Worm (Caenorhabditis elegans) whole organism, L3 larva: Measurements from ENCODE around the gene R13H4.6.

Experiments
- R02D3.7 ChIP-seq: fragments of 150-350 bp; optimal IDR thresholded peaks from 2 replicates; lab custom pipeline; 2014; ENCODE audit warnings: missing biosample characterization, missing genetic modification characterization
- ZK546.5 ChIP-seq: sonication (generic microtip); optimal IDR thresholded peaks from 2 replicates; lab custom pipeline; 2017; ENCODE audit warnings: missing biosample characterization, missing genetic modification characterization
- aly-2 ChIP-seq: fragments of 150-350 bp; optimal IDR thresholded peaks from 2 replicates; lab custom pipeline; 2014; ENCODE audit warnings: missing biosample characterization, missing genetic modification characterization
- ceh-16 ChIP-seq: sonication (generic microtip); optimal IDR thresholded peaks from 2 replicates; lab custom pipeline; 2017; ENCODE audit warnings: missing biosample characterization, missing genetic modification characterization
- ceh-28 ChIP-seq: fragments of 150-350 bp; optimal IDR thresholded peaks from 2 replicates; lab custom pipeline; 2014; ENCODE audit warnings: missing biosample characterization, missing genetic modification reagents, missing genetic modification characterization
- ceh-9 ChIP-seq: sonication (generic microtip); optimal IDR thresholded peaks from 2 replicates; lab custom pipeline; 2018; ENCODE audit warnings: missing biosample characterization, missing genetic modification characterization
- daf-12 ChIP-seq: fragments of 150-350 bp; optimal IDR thresholded peaks from 2 replicates; lab custom pipeline; 2014; ENCODE audit warnings: missing biosample characterization, missing genetic modification reagents, missing genetic modification characterization
- egl-27 ChIP-seq: sonication (generic microtip); optimal IDR thresholded peaks from 4 replicates; lab custom pipeline; 2017; ENCODE audit warnings: missing biosample characterization, missing genetic modification reagents, missing genetic modification characterization
- egl-5 ChIP-seq: fragments of 150-350 bp; optimal IDR thresholded peaks from 2 replicates; lab custom pipeline; 2017; ENCODE audit warnings: missing biosample characterization, missing genetic modification reagents, missing genetic modification characterization, inconsistent platforms
- elt-1 ChIP-seq: fragments of 150-350 bp; optimal IDR thresholded peaks from 2 replicates; lab custom pipeline; 2014; ENCODE audit warnings: missing biosample characterization, missing genetic modification characterization
- elt-2 ChIP-seq: sonication (generic microtip); optimal IDR thresholded peaks from 2 replicates; lab custom pipeline; 2016; ENCODE audit warnings: missing genetic modification reagents, mild to moderate bottlenecking, missing genetic modification characterization, missing compliant biosample characterization
- elt-3 ChIP-seq, 3 experiments: fragments of 150-350 bp in 1 of 3; sonication (generic microtip) in 2 of 3; optimal IDR thresholded peaks; 2 replicates in 2 of 3; 4 replicates in 1 of 3; lab custom pipeline; 2014 to 2017; ENCODE audit warnings: missing biosample characterization in 3 of 3, missing genetic modification characterization in 3 of 3
- eor-1 ChIP-seq, 2 experiments: fragments of 150-350 bp; optimal IDR thresholded peaks; 2 replicates each; lab custom pipeline; 2014 to 2018; ENCODE audit warnings: missing biosample characterization in 2 of 2, missing genetic modification characterization in 2 of 2
- fkh-10 ChIP-seq: sonication (generic microtip); optimal IDR thresholded peaks from 2 replicates; lab custom pipeline; 2017; ENCODE audit warnings: missing biosample characterization, missing genetic modification reagents, missing genetic modification characterization
- fkh-2 ChIP-seq: fragments of 150-350 bp; optimal IDR thresholded peaks from 2 replicates; lab custom pipeline; 2014; ENCODE audit warnings: missing biosample characterization, missing genetic modification reagents, missing genetic modification characterization
- jun-1 ChIP-seq: fragments of 150-350 bp; optimal IDR thresholded peaks from 2 replicates; lab custom pipeline; 2014; ENCODE audit warnings: missing biosample characterization, missing genetic modification reagents, missing genetic modification characterization
- lin-15B ChIP-seq: fragments of 150-350 bp; optimal IDR thresholded peaks from 2 replicates; lab custom pipeline; 2014; ENCODE audit warnings: missing biosample characterization, missing genetic modification characterization
- lin-39 ChIP-seq: fragments of 150-350 bp; optimal IDR thresholded peaks from 2 replicates; lab custom pipeline; 2018; ENCODE audit warnings: missing biosample characterization, missing genetic modification reagents, missing genetic modification characterization
- mdl-1 ChIP-seq: fragments of 150-350 bp; optimal IDR thresholded peaks from 2 replicates; lab custom pipeline; 2014; ENCODE audit warnings: missing biosample characterization, missing genetic modification characterization
- nfya-1 ChIP-seq: sonication (generic microtip); optimal IDR thresholded peaks from 2 replicates; lab custom pipeline; 2017; ENCODE audit warnings: missing genetic modification characterization, mild to moderate bottlenecking, missing compliant biosample characterization, antibody characterized with exemption, moderate library complexity; ENCODE audit not compliant: insufficient read depth
- nhr-11 ChIP-seq: fragments of 150-350 bp; optimal IDR thresholded peaks from 2 replicates; lab custom pipeline; 2014; ENCODE audit warnings: missing biosample characterization, missing genetic modification characterization
- nhr-23 ChIP-seq: fragments of 150-350 bp; optimal IDR thresholded peaks from 2 replicates; lab custom pipeline; 2014; ENCODE audit warnings: missing biosample characterization, missing genetic modification reagents, missing genetic modification characterization
- nhr-237 ChIP-seq: fragments of 150-350 bp; optimal IDR thresholded peaks from 2 replicates; lab custom pipeline; 2014; ENCODE audit warnings: missing biosample characterization, missing genetic modification characterization
- nhr-25 ChIP-seq: sonication (generic microtip); optimal IDR thresholded peaks from 2 replicates; lab custom pipeline; 2017; ENCODE audit warnings: missing biosample characterization, missing genetic modification characterization
- nhr-43 ChIP-seq: sonication (generic microtip); optimal IDR thresholded peaks from 2 replicates; lab custom pipeline; 2016; ENCODE audit warnings: mild to moderate bottlenecking, missing genetic modification characterization, missing compliant biosample characterization; ENCODE audit not compliant: poor library complexity, severe bottlenecking
- nhr-67 ChIP-seq: fragments of 150-350 bp; optimal IDR thresholded peaks from 2 replicates; lab custom pipeline; 2014; ENCODE audit warnings: missing biosample characterization, missing genetic modification characterization
- nhr-77 ChIP-seq: fragments of 150-350 bp; optimal IDR thresholded peaks from 2 replicates; lab custom pipeline; 2014; ENCODE audit warnings: missing biosample characterization, missing genetic modification characterization
- pha-4 ChIP-seq: fragments of 150-350 bp; optimal IDR thresholded peaks from 2 replicates; lab custom pipeline; 2014; ENCODE audit warnings: missing biosample characterization, missing genetic modification reagents, missing genetic modification characterization
- pqm-1 ChIP-seq: fragments of 150-350 bp; optimal IDR thresholded peaks from 2 replicates; lab custom pipeline; 2017; ENCODE audit warnings: missing biosample characterization, missing genetic modification characterization, inconsistent platforms
- skn-1 ChIP-seq: fragments of 150-350 bp; optimal IDR thresholded peaks from 2 replicates; lab custom pipeline; 2014; ENCODE audit warnings: missing biosample characterization, missing genetic modification characterization
- snpc-4 ChIP-seq: fragments of 150-350 bp; optimal IDR thresholded peaks from 2 replicates; lab custom pipeline; 2014; ENCODE audit warnings: missing biosample characterization, missing genetic modification characterization
- tbx-2 ChIP-seq: sonication (generic microtip); optimal IDR thresholded peaks from 2 replicates; lab custom pipeline; 2016; ENCODE audit warnings: mild to moderate bottlenecking, missing genetic modification characterization, missing compliant biosample characterization
- unc-39 ChIP-seq: sonication (generic microtip); optimal IDR thresholded peaks from 4 replicates; lab custom pipeline; 2017; ENCODE audit warnings: missing biosample characterization, missing genetic modification characterization
- unc-62 ChIP-seq: fragments of 150-350 bp; sonication (generic microtip); optimal IDR thresholded peaks from 4 replicates; lab custom pipeline; 2014; ENCODE audit warnings: missing biosample characterization, missing genetic modification reagents, missing genetic modification characterization
- zag-1 ChIP-seq: fragments of 150-350 bp; optimal IDR thresholded peaks from 2 replicates; lab custom pipeline; 2014; ENCODE audit warnings: missing biosample characterization, missing genetic modification characterization
- ztf-4 ChIP-seq: fragments of 150-350 bp; optimal IDR thresholded peaks from 2 replicates; lab custom pipeline; 2014; ENCODE audit warnings: missing biosample characterization, missing genetic modification characterization

R13H4.6 gene

DNA sequence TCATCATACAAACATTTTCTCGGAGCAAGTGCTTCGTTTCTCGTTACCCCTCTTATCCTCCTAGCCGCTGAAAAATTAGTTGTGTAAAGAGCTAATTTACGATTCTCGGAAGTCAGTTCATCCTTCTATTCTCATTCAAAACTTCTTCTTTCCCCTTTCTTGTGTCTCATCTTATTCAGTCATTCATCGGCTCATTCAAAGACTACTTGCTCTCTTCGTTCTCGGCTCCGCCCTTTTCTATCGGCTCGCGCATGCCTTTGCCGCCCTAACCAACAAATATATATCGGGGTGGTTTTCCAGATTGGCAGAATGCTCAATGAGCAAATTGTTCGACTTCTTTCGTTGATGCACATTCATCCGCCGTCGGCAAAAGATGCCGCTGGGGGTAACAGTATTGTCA, 2.5 kb upstream of the R13H4.6 start, which contains the start of gene R13H4.5:
Gene R13H4.5, plus strand, starts transcription at position 301 of the 400 bp plus-strand sequence.
- TF ChIP-seq unc-62 (GFP tag; lab: Kevin White, UChicago) (no peak), nfya-1 (tag; lab: Kevin White, UChicago) (no peak), egl-27 (tag; lab: Kevin White, UChicago) (no peak), pqm-1 (tag; lab: Kevin White, UChicago) (no peak), elt-3 (tag; optimal IDR thresholded peaks at IDR 0.05; lab: Kevin White, UChicago) (no peak), unc-39 (no peak), aly-2 (no peak), ceh-28 (no peak), tbx-2 (no peak), pha-4 (tag; lab: Kevin White, UChicago) (no peak), lin-39 (no peak), zag-1 (tag; lab: Kevin White, UChicago) (no peak), elt-1 (no peak), jun-1 (no peak), R02D3.7 (no peak), elt-2 (tag; lab: Kevin White, UChicago) (no peak), eor-1 (tag; optimal IDR thresholded peaks at IDR 0.05; lab: Kevin White, UChicago) (no peak)

DNA sequence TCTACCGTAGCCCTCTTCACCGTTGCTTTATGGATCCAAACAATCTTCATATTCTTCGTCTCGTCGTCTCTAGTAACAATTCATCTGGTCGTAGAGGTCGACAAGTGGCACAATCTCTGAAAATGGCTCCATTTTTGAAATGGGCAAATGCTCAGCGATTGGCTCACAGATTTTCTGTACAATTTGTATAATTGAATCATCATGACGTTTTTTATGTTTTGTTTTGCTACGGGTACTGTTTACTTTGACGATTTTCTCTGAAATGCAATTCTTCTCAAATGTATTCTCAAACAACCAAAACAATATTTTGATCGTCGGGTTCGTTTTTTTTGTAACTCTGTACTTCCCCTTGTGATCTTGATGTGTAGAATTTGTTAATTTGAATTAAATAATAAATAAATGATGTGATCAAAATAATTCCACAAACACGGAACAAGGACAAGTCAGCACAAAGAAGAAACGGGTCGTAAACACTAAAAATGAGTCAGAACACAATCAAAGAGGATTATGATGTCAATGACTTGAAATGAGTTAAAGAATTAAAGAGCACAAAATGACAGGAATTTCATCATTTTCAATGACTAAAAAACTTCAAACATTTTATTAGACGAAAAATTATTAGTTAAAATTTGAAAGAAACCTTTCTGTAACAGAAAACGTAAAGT, 905 bp upstream of the R13H4.6 start:
- TF ChIP-seq elt-3 (tag; optimal IDR thresholded peaks at IDR 0.05; lab: Kevin White, UChicago) (no peak), nfya-1 (tag; lab: Kevin White, UChicago) (no peak), ceh-28 (no peak), nhr-77 (tag; lab: Kevin White, UChicago) (no peak), pqm-1 (tag; lab: Kevin White, UChicago) (peak; percentile 58), nhr-67 (no peak), elt-2 (tag; lab: Kevin White, UChicago) (peak; percentile 36), ceh-9 (tag; lab: Kevin White, UChicago) (no peak), snpc-4 (no peak), nhr-43 (tag; lab: Kevin White, UChicago) (no peak), jun-1 (peak; percentile 52), pha-4 (tag; lab: Kevin White, UChicago) (peak; percentile 36), unc-62 (GFP tag; lab: Kevin White, UChicago) (no peak), R02D3.7 (no peak), fkh-2 (tag; lab: Kevin White, UChicago) (no peak), nhr-23 (tag; lab: Kevin White, UChicago) (no peak), eor-1 (tag; optimal IDR thresholded peaks at IDR 0.05; lab: Kevin White, UChicago) (no peak)
- TF ChIP-seq, all 47 proteins: peak for 4

DNA sequence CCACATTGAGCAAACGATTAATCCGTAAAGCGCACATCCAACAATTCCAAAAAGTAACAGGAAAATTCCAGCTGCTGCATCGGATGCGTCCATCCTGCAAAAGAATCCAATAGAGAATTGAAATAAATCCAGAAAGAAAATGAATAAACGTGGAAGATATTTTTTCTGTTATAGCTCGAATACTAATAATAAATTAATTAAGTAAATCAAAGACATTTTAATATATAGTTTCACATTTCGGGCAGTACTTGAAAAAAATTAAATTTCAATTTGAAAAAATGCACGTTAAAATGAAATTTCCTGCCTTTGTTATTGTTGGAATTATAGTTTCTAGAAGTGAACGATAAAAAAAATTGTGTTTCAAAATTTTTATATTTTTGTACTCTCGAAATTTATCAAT, 5.2 kb downstream of the R13H4.6 start, which contains the start of gene R13H4.7:
Gene R13H4.7, minus strand, starts transcription at position 101 of the 400 bp plus-strand sequence.
- TF ChIP-seq fkh-10 (GFP tag; lab: Kevin White, UChicago) (no peak), egl-5 (no peak), nhr-11 (tag; lab: Kevin White, UChicago) (no peak), pha-4 (tag; lab: Kevin White, UChicago) (no peak), unc-39 (no peak), mdl-1 (no peak)

DNA sequence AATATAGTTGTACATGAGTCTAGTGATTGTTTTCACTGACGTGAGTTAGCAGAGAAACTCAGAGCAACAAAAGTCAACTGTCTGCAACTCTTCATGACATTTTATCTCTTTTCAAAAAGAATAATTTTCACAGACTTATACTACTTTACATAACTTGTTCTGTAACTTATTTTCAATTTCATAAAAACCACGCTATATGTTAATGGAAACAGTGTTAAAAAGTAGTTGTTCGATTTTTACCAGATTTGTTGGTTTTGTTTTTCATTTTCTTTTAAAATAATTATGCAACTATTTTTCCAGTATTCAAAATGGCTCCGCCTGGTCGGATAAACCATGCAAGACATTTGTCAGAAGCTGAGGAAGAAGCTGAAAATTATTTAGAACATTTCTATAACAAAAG, 12.1 kb downstream of the R13H4.6 start, which contains the start of gene sulp-4:
Gene sulp-4, plus strand, starts transcription at position 301 of the 400 bp plus-strand sequence.
- TF ChIP-seq ceh-16 (tag; lab: Kevin White, UChicago) (no peak), daf-12 (tag; lab: Kevin White, UChicago) (no peak), ZK546.5 (no peak), egl-27 (tag; lab: Kevin White, UChicago) (no peak), lin-15B (tag; lab: Kevin White, UChicago) (no peak), ztf-4 (tag; lab: Kevin White, UChicago) (no peak), jun-1 (no peak), skn-1 (no peak), aly-2 (no peak), snpc-4 (no peak), nhr-43 (tag; lab: Kevin White, UChicago) (no peak), nhr-25 (tag; lab: Kevin White, UChicago) (no peak), fkh-10 (GFP tag; lab: Kevin White, UChicago) (no peak), fkh-2 (tag; lab: Kevin White, UChicago) (no peak), nhr-237 (tag; lab: Kevin White, UChicago) (no peak)
